Fruit fly (Drosophila melanogaster) whole organism, embryonic: ENCODE measurements around the gene CG31244.
A peak's percentile ranks its signal among the peaks of the same experiment; 100 is the strongest.

Experiments used
- ATbp ChIP-seq: fragments of 200-800 bp; sonication (Bioruptor generic); optimal IDR thresholded peaks from 2 replicates; lab custom pipeline; 2017; ENCODE audit warnings: missing biosample characterization, mild to moderate bottlenecking, missing genetic modification characterization, missing genetic modification reagents
- Ada2b ChIP-seq: fragments of 200-800 bp; sonication (Bioruptor generic); IDR thresholded peaks from 2 replicates; pipeline ENCODE4 v1.3.6; 2022; ENCODE audit warnings: missing biosample characterization, missing genetic modification characterization
- Adf1 ChIP-seq: fragments of 200-800 bp; sonication (Bioruptor generic); IDR thresholded peaks from 2 replicates; pipeline ENCODE4 v1.3.6; 2022; ENCODE audit warnings: missing biosample characterization, missing genetic modification characterization
- Aef1 ChIP-seq: fragments of 200-800 bp; sonication (Bioruptor generic); IDR thresholded peaks from 3 replicates; pipeline ENCODE4 v1.3.6; 2022; ENCODE audit warnings: missing biosample characterization, missing genetic modification characterization
- B-H2 ChIP-seq: fragments of 200-800 bp; sonication (Bioruptor generic); optimal IDR thresholded peaks from 2 replicates; lab custom pipeline; 2018; ENCODE audit warnings: missing biosample characterization, mild to moderate bottlenecking, missing genetic modification characterization
- CG11093 ChIP-seq: fragments of 200-800 bp; sonication (Bioruptor generic); IDR thresholded peaks from 3 replicates; pipeline ENCODE4 v1.3.6; 2022; ENCODE audit warnings: missing biosample characterization, missing genetic modification characterization
- CG12391 ChIP-seq: fragments of 200-800 bp; sonication (Bioruptor generic); optimal IDR thresholded peaks from 3 replicates; lab custom pipeline; 2018; ENCODE audit warnings: missing biosample characterization, mild to moderate bottlenecking, missing genetic modification characterization, moderate library complexity
- CG14014 ChIP-seq: fragments of 200-800 bp; sonication (Bioruptor generic); IDR thresholded peaks from 2 replicates; pipeline ENCODE4 v1.3.6; 2022; ENCODE audit warnings: missing biosample characterization, missing genetic modification characterization
- CG15011 ChIP-seq: fragments of 200-800 bp; sonication (Bioruptor generic); optimal IDR thresholded peaks from 3 replicates; lab custom pipeline; 2018; ENCODE audit warnings: missing biosample characterization, mild to moderate bottlenecking, missing genetic modification characterization
- CG15696 ChIP-seq: fragments of 200-800 bp; sonication (Bioruptor generic); optimal IDR thresholded peaks from 2 replicates; lab custom pipeline; 2019; ENCODE audit warnings: missing biosample characterization, mild to moderate bottlenecking, missing genetic modification characterization, moderate library complexity
- CG16779 ChIP-seq: fragments of 200-800 bp; sonication (Bioruptor generic); IDR thresholded peaks from 2 replicates; pipeline ENCODE4 v1.3.6; 2022; ENCODE audit warnings: missing biosample characterization, missing genetic modification characterization
- CG17829 ChIP-seq: fragments of 200-800 bp; optimal IDR thresholded peaks from 2 replicates; lab custom pipeline; 2019; ENCODE audit warnings: missing biosample characterization, mild to moderate bottlenecking, missing genetic modification characterization, moderate library complexity
- CG2129 ChIP-seq: fragments of 200-800 bp; sonication (Bioruptor generic); IDR thresholded peaks from 2 replicates; pipeline ENCODE4 v1.3.6; 2022; ENCODE audit warnings: missing biosample characterization, missing genetic modification characterization; ENCODE audit not compliant: partially characterized antibody
- CG4282 ChIP-seq: fragments of 200-800 bp; sonication (Bioruptor generic); optimal IDR thresholded peaks from 2 replicates; lab custom pipeline; 2016; ENCODE audit warnings: missing biosample characterization, missing genetic modification characterization
- CG4854 ChIP-seq: fragments of 200-800 bp; sonication (Bioruptor generic); optimal IDR thresholded peaks from 2 replicates; lab custom pipeline; 2016; ENCODE audit warnings: missing biosample characterization, missing genetic modification characterization, inconsistent platforms
- CG6254 ChIP-seq: fragments of 200-800 bp; sonication (Bioruptor generic); optimal IDR thresholded peaks from 3 replicates; lab custom pipeline; 2017; ENCODE audit warnings: mild to moderate bottlenecking, missing biosample characterization, missing genetic modification reagents, missing genetic modification characterization
- CG8359 ChIP-seq: fragments of 200-800 bp; sonication (Bioruptor generic); optimal IDR thresholded peaks from 2 replicates; lab custom pipeline; 2017; ENCODE audit warnings: missing biosample characterization, mild to moderate bottlenecking, missing genetic modification characterization, borderline replicate concordance
- Dref ChIP-seq: fragments of 200-800 bp; sonication (Bioruptor generic); IDR thresholded peaks from 2 replicates; pipeline ENCODE4 v1.3.6; 2022; ENCODE audit warnings: missing biosample characterization, missing genetic modification characterization
- Drgx ChIP-seq: fragments of 200-800 bp; sonication (Bioruptor generic); IDR thresholded peaks from 2 replicates; pipeline ENCODE4 v1.3.6; 2022; ENCODE audit warnings: missing biosample characterization, missing genetic modification characterization
- E2f2 ChIP-seq: fragments of 200-800 bp; sonication (Bioruptor generic); IDR thresholded peaks from 2 replicates; pipeline ENCODE4 v1.3.6; 2022; ENCODE audit warnings: missing biosample characterization, missing genetic modification characterization
- Hey ChIP-seq: fragments of 200-800 bp; sonication (Bioruptor generic); optimal IDR thresholded peaks from 3 replicates; lab custom pipeline; 2018; ENCODE audit warnings: missing biosample characterization, mild to moderate bottlenecking, missing genetic modification characterization
- Hr39 ChIP-seq: fragments of >200 bp; optimal IDR thresholded peaks from 2 replicates; lab custom pipeline; 2017
- Hsf ChIP-seq: fragments of 200-800 bp; sonication (Bioruptor generic); optimal IDR thresholded peaks from 3 replicates; lab custom pipeline; 2016; ENCODE audit warnings: missing biosample characterization, missing genetic modification characterization
- NK7.1 ChIP-seq: fragments of 200-800 bp; sonication (Bioruptor generic); optimal IDR thresholded peaks from 3 replicates; lab custom pipeline; 2016; ENCODE audit warnings: missing biosample characterization, missing genetic modification characterization
- Sry-δ ChIP-seq: fragments of 200-800 bp; sonication (Bioruptor generic); optimal IDR thresholded peaks from 2 replicates; lab custom pipeline; 2016; ENCODE audit warnings: missing biosample characterization, missing genetic modification characterization
- ato ChIP-seq: fragments of 200-800 bp; sonication (Bioruptor generic); IDR thresholded peaks from 2 replicates; pipeline ENCODE4 v1.3.6; 2022; ENCODE audit warnings: missing biosample characterization, missing genetic modification characterization; ENCODE audit not compliant: partially characterized antibody
- chif ChIP-seq, 2 experiments: fragments of 200-800 bp; sonication (Bioruptor generic); optimal IDR thresholded peaks; 3 replicates each; lab custom pipeline; 2016; ENCODE audit warnings: missing biosample characterization in 2 of 2, missing genetic modification characterization in 2 of 2
- cwo ChIP-seq: fragments of 200-800 bp; sonication (Bioruptor generic); optimal IDR thresholded peaks from 3 replicates; lab custom pipeline; 2017; ENCODE audit warnings: missing biosample characterization, missing genetic modification characterization, mild to moderate bottlenecking, moderate library complexity, missing genetic modification reagents
- dmrt11E ChIP-seq: fragments of 200-800 bp; sonication (Bioruptor generic); optimal IDR thresholded peaks from 3 replicates; lab custom pipeline; 2018; ENCODE audit warnings: missing biosample characterization, mild to moderate bottlenecking, missing genetic modification characterization, moderate library complexity
- esg ChIP-seq: fragments of 200-800 bp; sonication (Bioruptor generic); conservative IDR thresholded peaks from 2 replicates; pipeline ENCODE4 v1.3.6; 2022; ENCODE audit warnings: missing biosample characterization, missing genetic modification characterization
- fd102C ChIP-seq: fragments of 200-800 bp; sonication (Bioruptor generic); optimal IDR thresholded peaks from 2 replicates; lab custom pipeline; 2018; ENCODE audit warnings: missing biosample characterization, mild to moderate bottlenecking, missing genetic modification characterization, moderate library complexity
- gfzf ChIP-seq: fragments of 200-800 bp; sonication (Bioruptor generic); optimal IDR thresholded peaks from 2 replicates; lab custom pipeline; 2016; ENCODE audit warnings: missing biosample characterization, mild to moderate bottlenecking, missing genetic modification characterization, moderate library complexity
- grau ChIP-seq: fragments of 200-800 bp; optimal IDR thresholded peaks from 3 replicates; lab custom pipeline; 2019; ENCODE audit warnings: missing biosample characterization, mild to moderate bottlenecking, missing genetic modification characterization, moderate library complexity
- gsb-n ChIP-seq: fragments of 200-800 bp; sonication (Bioruptor generic); optimal IDR thresholded peaks from 3 replicates; lab custom pipeline; 2018; ENCODE audit warnings: missing biosample characterization, mild to moderate bottlenecking, missing genetic modification characterization
- gt ChIP-seq: fragments of 200-800 bp; sonication (Bioruptor generic); IDR thresholded peaks from 2 replicates; pipeline ENCODE4 v1.3.6; 2022; ENCODE audit warnings: missing biosample characterization, missing genetic modification characterization
- jumu ChIP-seq: fragments of 200-800 bp; sonication (Bioruptor generic); optimal IDR thresholded peaks from 3 replicates; lab custom pipeline; 2016; ENCODE audit warnings: missing biosample characterization, missing genetic modification characterization
- kah ChIP-seq: fragments of 200-800 bp; sonication (Bioruptor generic); optimal IDR thresholded peaks from 2 replicates; lab custom pipeline; 2018; ENCODE audit warnings: missing biosample characterization, mild to moderate bottlenecking, missing genetic modification characterization
- ken ChIP-seq: fragments of 200-800 bp; sonication (Bioruptor generic); IDR thresholded peaks from 3 replicates; pipeline ENCODE4 v1.3.6; 2022; ENCODE audit warnings: missing biosample characterization, missing genetic modification characterization
- klu ChIP-seq: fragments of 200-800 bp; sonication (Bioruptor generic); IDR thresholded peaks from 2 replicates; pipeline ENCODE4 v1.3.6; 2022; ENCODE audit warnings: missing biosample characterization, missing genetic modification characterization
- mirr ChIP-seq: fragments of 200-800 bp; sonication (Bioruptor generic); optimal IDR thresholded peaks from 3 replicates; lab custom pipeline; 2018; ENCODE audit warnings: missing biosample characterization, mild to moderate bottlenecking, missing genetic modification characterization
- nau ChIP-seq: fragments of 200-800 bp; sonication (Bioruptor generic); optimal IDR thresholded peaks from 3 replicates; lab custom pipeline; 2017; ENCODE audit warnings: missing biosample characterization, mild to moderate bottlenecking, missing genetic modification characterization, missing genetic modification reagents
- onecut ChIP-seq: fragments of 200-800 bp; sonication (Bioruptor generic); IDR thresholded peaks from 2 replicates; pipeline ENCODE4 v1.3.6; 2022; ENCODE audit warnings: missing biosample characterization, missing genetic modification characterization
- p53 ChIP-seq: fragments of 200-800 bp; sonication (Bioruptor generic); optimal IDR thresholded peaks from 2 replicates; lab custom pipeline; 2016; ENCODE audit warnings: missing biosample characterization, missing genetic modification characterization
- pb ChIP-seq: fragments of 200-800 bp; sonication (Bioruptor generic); optimal IDR thresholded peaks from 3 replicates; lab custom pipeline; 2016; ENCODE audit warnings: missing biosample characterization, missing genetic modification characterization
- pfk ChIP-seq: fragments of 200-800 bp; sonication (Bioruptor generic); optimal IDR thresholded peaks from 2 replicates; lab custom pipeline; 2018; ENCODE audit warnings: missing biosample characterization, mild to moderate bottlenecking, missing genetic modification characterization, moderate library complexity
- ranshi ChIP-seq: fragments of 200-800 bp; sonication (Bioruptor generic); IDR thresholded peaks from 2 replicates; pipeline ENCODE4 v1.3.6; 2022; ENCODE audit warnings: missing biosample characterization, missing genetic modification characterization
- scrt ChIP-seq: fragments of 200-800 bp; sonication (Bioruptor generic); optimal IDR thresholded peaks from 2 replicates; lab custom pipeline; 2018; ENCODE audit warnings: missing biosample characterization, mild to moderate bottlenecking, missing genetic modification characterization, moderate library complexity
- sna ChIP-seq: fragments of 200-800 bp; sonication (Bioruptor generic); IDR thresholded peaks from 2 replicates; pipeline ENCODE4 v1.3.6; 2022; ENCODE audit warnings: missing biosample characterization, missing genetic modification characterization; ENCODE audit not compliant: partially characterized antibody
- sr ChIP-seq: fragments of 200-800 bp; sonication (Bioruptor generic); IDR thresholded peaks from 3 replicates; pipeline ENCODE4 v1.3.6; 2022; ENCODE audit warnings: missing biosample characterization, missing genetic modification characterization
- toy ChIP-seq: fragments of 200-800 bp; sonication (Bioruptor generic); IDR thresholded peaks from 2 replicates; pipeline ENCODE4 v1.3.6; 2022; ENCODE audit warnings: missing biosample characterization, missing genetic modification characterization
- usp ChIP-seq: fragments of >200 bp; optimal IDR thresholded peaks from 2 replicates; lab custom pipeline; 2017; ENCODE audit warnings: missing biosample characterization, missing genetic modification characterization

CG31244 gene

DNA sequence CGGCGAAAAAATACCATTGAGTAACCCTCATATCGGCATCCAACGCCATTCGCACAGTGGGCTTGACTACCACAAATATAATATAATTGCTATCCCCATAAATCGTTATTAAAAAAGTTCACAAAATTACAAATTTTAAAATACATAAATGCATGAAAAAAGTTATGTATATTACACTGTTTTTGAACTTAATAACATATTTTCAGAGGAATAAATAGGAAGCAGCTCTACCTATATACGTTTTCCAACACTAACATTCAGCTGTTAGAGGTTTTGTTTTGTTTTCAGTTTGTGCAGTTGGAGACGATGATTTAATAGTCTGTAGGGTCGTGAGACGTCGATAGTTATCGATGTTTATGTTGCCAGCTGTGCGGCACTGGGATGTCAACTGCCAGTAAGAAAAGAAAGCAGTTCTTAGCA lies 4.7 kb upstream of the CG31244 start, which contains the start of the genes Ino80 and Aptx (continued):
- TF ChIP-seq pfk = peak; percentile 12
- TF ChIP-seq jumu (GFP tag; lab: Kevin White, UChicago) = peak; percentile 95
- peak; percentile 41 for TF ChIP-seq CG8359 (GFP tag; lab: Kevin White, UChicago)
- peak; percentile 94 for TF ChIP-seq Sry-δ
- peak; percentile 92 for TF ChIP-seq CG4854
- peak; percentile 95 for TF ChIP-seq CG17829
- peak; percentile 93 for TF ChIP-seq Ada2b (GFP tag; lab: Robert Waterston, UW)
- peak; percentile 55 for TF ChIP-seq kah (GFP tag; lab: Kevin White, UChicago)
- TF ChIP-seq ranshi (GFP tag; lab: Robert Waterston, UW) = peak; percentile 93
- TF ChIP-seq gt (GFP tag; lab: Robert Waterston, UW) = peak; percentile 87
- TF ChIP-seq klu (GFP tag; lab: Robert Waterston, UW) = peak; percentile 94
- TF ChIP-seq dmrt11E (tag; lab: Kevin White, UChicago) = peak; percentile 95
- peak; percentile 64 for TF ChIP-seq mirr (GFP tag; lab: Kevin White, UChicago)
- TF ChIP-seq usp (GFP tag; lab: Kevin White, UChicago) = no peak
- TF ChIP-seq B-H2 (GFP tag; lab: Kevin White, UChicago) = no peak
- peak; percentile 92 for TF ChIP-seq ato (GFP tag; lab: Robert Waterston, UW)
- TF ChIP-seq chif (GFP tag; optimal IDR thresholded peaks at IDR 0.05; lab: Kevin White, UChicago) = peak; percentile 91 to 93
- peak; percentile 85 for TF ChIP-seq CG15011
- TF ChIP-seq pb = peak; percentile 64
- peak; percentile 77 for TF ChIP-seq p53 (GFP tag; lab: Kevin White, UChicago)
- peak; percentile 77 for TF ChIP-seq ATbp (GFP tag; lab: Kevin White, UChicago)
- peak; percentile 90 for TF ChIP-seq CG11093 (GFP tag; lab: Robert Waterston, UW)
- TF ChIP-seq cwo (GFP tag; lab: Kevin White, UChicago) = peak; percentile 78
- TF ChIP-seq Adf1 (GFP tag; lab: Robert Waterston, UW) = peak; percentile 71
- TF ChIP-seq CG2129 (GFP tag; lab: Robert Waterston, UW) = peak; percentile 68
- peak; percentile 66 for TF ChIP-seq fd102C (GFP tag; lab: Kevin White, UChicago)
- peak; percentile 95 for TF ChIP-seq CG15696
- peak; percentile 77 for TF ChIP-seq gfzf (GFP tag; lab: Kevin White, UChicago)
- peak; percentile 48 for TF ChIP-seq Hey (tag; lab: Kevin White, UChicago)
- TF ChIP-seq sna (GFP tag; lab: Robert Waterston, UW) = peak; percentile 86
- TF ChIP-seq ken (GFP tag; lab: Robert Waterston, UW) = peak; percentile 93
- TF ChIP-seq grau (tag; lab: Kevin White, UChicago) = peak; percentile 93
- peak; percentile 96 for TF ChIP-seq esg
- peak; percentile 49; the same call in 1 of the 3 replicates for TF ChIP-seq sr
- peak; percentile 38 for TF ChIP-seq nau (GFP tag; lab: Kevin White, UChicago)
- peak; percentile 92 for TF ChIP-seq CG14014 (GFP tag; lab: Robert Waterston, UW)
- TF ChIP-seq gsb-n = peak; percentile 93
- peak; percentile 72 for TF ChIP-seq CG16779
- peak; percentile 90 for TF ChIP-seq Drgx (GFP tag; lab: Robert Waterston, UW)
- TF ChIP-seq Dref (GFP tag; lab: Robert Waterston, UW) = peak; percentile 83
- peak; percentile 95 for TF ChIP-seq CG4282 (GFP tag; lab: Kevin White, UChicago)
- TF ChIP-seq onecut (GFP tag; lab: Robert Waterston, UW) = peak; percentile 70
- peak; percentile 94 for TF ChIP-seq Aef1 (GFP tag; lab: Robert Waterston, UW)
- peak; percentile 77; the same call in 1 of the 2 replicates for TF ChIP-seq toy (GFP tag; lab: Robert Waterston, UW)
- TF ChIP-seq scrt = no peak
- peak; percentile 73 for TF ChIP-seq E2f2
- peak; percentile 96 for TF ChIP-seq CG12391 (tag; lab: Kevin White, UChicago)
- peak; percentile 98 for TF ChIP-seq Hsf (GFP tag; lab: Kevin White, UChicago)
- TF ChIP-seq NK7.1 (GFP tag; lab: Kevin White, UChicago) = peak; percentile 82
- peak; percentile 73 for TF ChIP-seq CG6254
- TF ChIP-seq Hr39 (lab: Kevin White, UChicago) = no peak
